Fruit fly (Drosophila melanogaster) Kc167 (cell line): ENCODE results near the gene Lerp.

Experiments used
- Myc ChIP-seq: fragments of >200 bp; optimal IDR thresholded peaks from 2 replicates; lab custom pipeline; 2017; ENCODE audit warnings: missing external identifiers
- Sin3A ChIP-seq: fragments of >200 bp; optimal IDR thresholded peaks from 2 replicates; lab custom pipeline; 2018; ENCODE audit warnings: missing external identifiers
- h ChIP-seq: fragments of >200 bp; optimal IDR thresholded peaks from 3 replicates; lab custom pipeline; 2018; ENCODE audit warnings: missing external identifiers
- insv ChIP-seq: fragments of >200 bp; optimal IDR thresholded peaks from 3 replicates; lab custom pipeline; 2018; ENCODE audit warnings: missing external identifiers
- psq ChIP-seq: fragments of >200 bp; optimal IDR thresholded peaks from 2 replicates; lab custom pipeline; 2017; ENCODE audit warnings: missing external identifiers
- ttk ChIP-seq: sonication (Bioruptor generic); optimal IDR thresholded peaks from 2 replicates; lab custom pipeline; 2017; ENCODE audit warnings: missing external identifiers

Gene Lerp

dm6 chr3R:26801427-26802160, 61.3 kb downstream of the Lerp start:
- TF ChIP-seq Sin3A (lab: Kevin White, UChicago) (no peak), ttk (no peak), insv (lab: Kevin White, UChicago) (no peak), psq (no peak), h (lab: Kevin White, UChicago) (no peak)

- TF ChIP-seq ttk, result no peak
- TF ChIP-seq Myc (lab: Kevin White, UChicago), result no peak
- TF ChIP-seq insv (lab: Kevin White, UChicago), result no peak
- no peak for TF ChIP-seq Sin3A (lab: Kevin White, UChicago)
- no peak for TF ChIP-seq h (lab: Kevin White, UChicago)
- TF ChIP-seq psq, result no peak
Observed at dm6 chr3R:26799535-26800111, 63.3 kb downstream of the Lerp start.

dm6 chr3R:26798469-26799178, 64.3 kb downstream of the Lerp start, which contains the start of gene Tl:
Gene Tl (plus strand): TSS chr3R:26799041.
- TF ChIP-seq psq, result no peak
- TF ChIP-seq insv (lab: Kevin White, UChicago), result no peak
- no peak for TF ChIP-seq h (lab: Kevin White, UChicago)

- TF ChIP-seq Myc (lab: Kevin White, UChicago), result no peak
- no peak for TF ChIP-seq h (lab: Kevin White, UChicago)
- TF ChIP-seq ttk, result no peak
- no peak for TF ChIP-seq Sin3A (lab: Kevin White, UChicago)
- TF ChIP-seq insv (lab: Kevin White, UChicago), result no peak
- no peak for TF ChIP-seq psq
Observed at dm6 chr3R:26797748-26798468, 65.0 kb downstream of the Lerp start.

dm6 chr3R:26796529-26797121, 66.3 kb downstream of the Lerp start:
- TF ChIP-seq insv (lab: Kevin White, UChicago) (no peak), psq (no peak), Sin3A (lab: Kevin White, UChicago) (no peak), ttk (no peak), Myc (lab: Kevin White, UChicago) (no peak), h (lab: Kevin White, UChicago) (no peak)

dm6 chr3R:26795366-26795765, 67.6 kb downstream of the Lerp start:
- TF ChIP-seq ttk, result no peak
- no peak for TF ChIP-seq psq
- no peak for TF ChIP-seq Myc (lab: Kevin White, UChicago)
- TF ChIP-seq insv (lab: Kevin White, UChicago), result no peak
- no peak for TF ChIP-seq Sin3A (lab: Kevin White, UChicago)
- no peak for TF ChIP-seq h (lab: Kevin White, UChicago)
